Fruit fly (Drosophila melanogaster): ENCODE data around the gene SCOT.

dm6 chr3L:1920051-1920450 is 42.9 kb upstream of the SCOT start:
- no peak for TF ChIP-seq lz (GFP tag; optimal IDR thresholded peaks at IDR 0.05)
- no peak for TF ChIP-seq Hr39 (GFP tag; optimal IDR thresholded peaks at IDR 0.05)

Measured in whole organism, prepupa.